Fruit fly (Drosophila melanogaster) whole organism, embryonic: ENCODE data around the gene CG8281.

Source experiments
- Ada2b ChIP-seq: fragments of 200-800 bp; sonication (Bioruptor generic); IDR thresholded peaks from 2 replicates; pipeline ENCODE4 v1.3.6; 2022; ENCODE audit warnings: missing biosample characterization, missing genetic modification characterization
- Bgb ChIP-seq: fragments of 200-800 bp; sonication (Bioruptor generic); IDR thresholded peaks from 2 replicates; pipeline ENCODE4 v1.3.6; 2022; ENCODE audit warnings: missing biosample characterization, missing genetic modification characterization; ENCODE audit not compliant: partially characterized antibody
- CG10321 ChIP-seq: fragments of 200-800 bp; sonication (Bioruptor generic); IDR thresholded peaks from 2 replicates; pipeline ENCODE4 v1.3.6; 2022; ENCODE audit warnings: missing biosample characterization, missing genetic modification characterization
- CG10979 ChIP-seq: fragments of 200-800 bp; sonication (Bioruptor generic); optimal IDR thresholded peaks from 2 replicates; lab custom pipeline; 2018; ENCODE audit warnings: missing biosample characterization, mild to moderate bottlenecking, missing genetic modification characterization, moderate library complexity
- CG11456 ChIP-seq: fragments of 200-800 bp; sonication (Bioruptor generic); IDR thresholded peaks from 3 replicates; pipeline ENCODE4 v1.3.6; 2022; ENCODE audit warnings: missing biosample characterization, missing genetic modification characterization
- CG12155 ChIP-seq: fragments of 200-800 bp; sonication (Bioruptor generic); optimal IDR thresholded peaks from 3 replicates; lab custom pipeline; 2016; ENCODE audit warnings: missing biosample characterization, missing genetic modification characterization
- CG13424 ChIP-seq: fragments of 200-800 bp; sonication (Bioruptor generic); optimal IDR thresholded peaks from 2 replicates; lab custom pipeline; 2019; ENCODE audit warnings: missing biosample characterization, mild to moderate bottlenecking, missing genetic modification characterization, moderate library complexity
- CG13894 ChIP-seq: fragments of 200-800 bp; sonication (Bioruptor generic); optimal IDR thresholded peaks from 3 replicates; lab custom pipeline; 2018; ENCODE audit warnings: missing biosample characterization, mild to moderate bottlenecking, missing genetic modification characterization, moderate library complexity
- CG1602 ChIP-seq: fragments of 200-800 bp; sonication (Bioruptor generic); optimal IDR thresholded peaks from 3 replicates; lab custom pipeline; 2016; ENCODE audit warnings: missing biosample characterization, missing genetic modification characterization
- CG2202 ChIP-seq: fragments of 200-800 bp; sonication (Bioruptor generic); optimal IDR thresholded peaks from 2 replicates; lab custom pipeline; 2018; ENCODE audit warnings: missing biosample characterization, mild to moderate bottlenecking, missing genetic modification characterization
- CG2712 ChIP-seq: fragments of 200-800 bp; optimal IDR thresholded peaks from 3 replicates; lab custom pipeline; 2019; ENCODE audit warnings: missing biosample characterization, mild to moderate bottlenecking, missing genetic modification characterization, moderate library complexity
- CG30403 ChIP-seq: fragments of 200-800 bp; sonication (Bioruptor generic); optimal IDR thresholded peaks from 3 replicates; lab custom pipeline; 2016; ENCODE audit warnings: missing biosample characterization, missing genetic modification characterization
- CG34422 ChIP-seq: fragments of 200-800 bp; sonication (Bioruptor generic); IDR thresholded peaks from 3 replicates; pipeline ENCODE4 v1.3.6; 2022; ENCODE audit warnings: missing biosample characterization, missing genetic modification characterization
- CG43689 ChIP-seq: fragments of 200-800 bp; sonication (Bioruptor generic); IDR thresholded peaks from 2 replicates; pipeline ENCODE4 v1.3.6; 2022; ENCODE audit warnings: missing biosample characterization, missing genetic modification characterization
- CG4404 ChIP-seq: fragments of 200-800 bp; sonication (Bioruptor generic); IDR thresholded peaks from 2 replicates; pipeline ENCODE4 v1.3.6; 2022; ENCODE audit warnings: missing biosample characterization, missing genetic modification characterization
- CG6175 ChIP-seq: fragments of 200-800 bp; sonication (Bioruptor generic); IDR thresholded peaks from 3 replicates; pipeline ENCODE4 v1.3.6; 2022; ENCODE audit warnings: missing biosample characterization, missing genetic modification characterization
- CG6813 ChIP-seq: fragments of 200-800 bp; sonication (Bioruptor generic); optimal IDR thresholded peaks from 2 replicates; lab custom pipeline; 2017; ENCODE audit warnings: missing biosample characterization, missing genetic modification characterization, mild to moderate bottlenecking, moderate library complexity, missing genetic modification reagents
- CG7556 ChIP-seq: fragments of 200-800 bp; sonication (Bioruptor generic); optimal IDR thresholded peaks from 2 replicates; lab custom pipeline; 2017; ENCODE audit warnings: missing biosample characterization, mild to moderate bottlenecking, missing genetic modification characterization
- CG8388 ChIP-seq: fragments of 200-800 bp; sonication (Bioruptor generic); optimal IDR thresholded peaks from 2 replicates; lab custom pipeline; 2019; ENCODE audit warnings: missing biosample characterization, mild to moderate bottlenecking, missing genetic modification characterization, moderate library complexity
- D19B ChIP-seq: fragments of 200-800 bp; sonication (Bioruptor generic); optimal IDR thresholded peaks from 2 replicates; lab custom pipeline; 2017; ENCODE audit warnings: missing biosample characterization, mild to moderate bottlenecking, missing genetic modification characterization
- Drgx ChIP-seq: fragments of 200-800 bp; sonication (Bioruptor generic); IDR thresholded peaks from 2 replicates; pipeline ENCODE4 v1.3.6; 2022; ENCODE audit warnings: missing biosample characterization, missing genetic modification characterization
- E2f1 ChIP-seq: fragments of 200-800 bp; sonication (Bioruptor generic); IDR thresholded peaks from 2 replicates; pipeline ENCODE4 v1.3.6; 2022; ENCODE audit warnings: missing biosample characterization, missing genetic modification characterization
- Ets65A ChIP-seq: fragments of 200-800 bp; sonication (Bioruptor generic); peaks from one replicate; lab custom pipeline; 2016; ENCODE audit warnings: missing biosample characterization, missing genetic modification characterization
- Neu2 ChIP-seq: fragments of 200-800 bp; sonication (Bioruptor generic); optimal IDR thresholded peaks from 3 replicates; lab custom pipeline; 2016; ENCODE audit warnings: missing biosample characterization, missing genetic modification characterization, borderline replicate concordance
- Nf-YC ChIP-seq: fragments of 200-800 bp; optimal IDR thresholded peaks from 3 replicates; lab custom pipeline; 2019; ENCODE audit warnings: missing biosample characterization, mild to moderate bottlenecking, missing genetic modification characterization, moderate library complexity
- PHDP ChIP-seq: fragments of 200-800 bp; sonication (Bioruptor generic); optimal IDR thresholded peaks from 3 replicates; lab custom pipeline; 2018; ENCODE audit warnings: missing biosample characterization, mild to moderate bottlenecking, missing genetic modification characterization, moderate library complexity
- Spps ChIP-seq: fragments of 200-800 bp; sonication (Bioruptor generic); optimal IDR thresholded peaks from 2 replicates; lab custom pipeline; 2018; ENCODE audit warnings: missing biosample characterization, mild to moderate bottlenecking, missing genetic modification characterization
- Sry-β ChIP-seq: fragments of 200-800 bp; sonication (Bioruptor generic); optimal IDR thresholded peaks from 2 replicates; lab custom pipeline; 2018; ENCODE audit warnings: missing biosample characterization, mild to moderate bottlenecking, missing genetic modification characterization, moderate library complexity
- Tbp ChIP-seq: fragments of >200 bp; optimal IDR thresholded peaks from 2 replicates; lab custom pipeline; 2018; ENCODE audit warnings: missing biosample characterization, missing genetic modification characterization
- Xrp1 ChIP-seq: fragments of 200-800 bp; sonication (Bioruptor generic); IDR thresholded peaks from 2 replicates; pipeline ENCODE4 v1.3.6; 2022; ENCODE audit warnings: missing biosample characterization, missing genetic modification characterization
- ab ChIP-seq: fragments of 200-800 bp; sonication (Bioruptor generic); optimal IDR thresholded peaks from 2 replicates; lab custom pipeline; 2016; ENCODE audit warnings: missing biosample characterization, missing genetic modification characterization
- abd-A ChIP-seq: fragments of 200-800 bp; sonication (Bioruptor generic); optimal IDR thresholded peaks from 3 replicates; lab custom pipeline; 2019; ENCODE audit warnings: missing biosample characterization, mild to moderate bottlenecking, missing genetic modification characterization, moderate library complexity
- bsh ChIP-seq, 2 experiments: fragments of 200-800 bp; sonication (Bioruptor generic); optimal IDR thresholded peaks; 2 replicates each; lab custom pipeline; 2017 to 2018; ENCODE audit warnings: mild to moderate bottlenecking in 2 of 2, missing biosample characterization in 2 of 2, missing genetic modification characterization in 2 of 2, moderate library complexity in 1 of 2
- chif ChIP-seq, 2 experiments: fragments of 200-800 bp; sonication (Bioruptor generic); optimal IDR thresholded peaks; 3 replicates each; lab custom pipeline; 2016; ENCODE audit warnings: missing biosample characterization in 2 of 2, missing genetic modification characterization in 2 of 2
- dimm ChIP-seq: fragments of 200-800 bp; sonication (Bioruptor generic); IDR thresholded peaks from 2 replicates; pipeline ENCODE4 v1.3.6; 2022; ENCODE audit warnings: missing biosample characterization, missing genetic modification characterization
- grau ChIP-seq: fragments of 200-800 bp; optimal IDR thresholded peaks from 3 replicates; lab custom pipeline; 2019; ENCODE audit warnings: missing biosample characterization, mild to moderate bottlenecking, missing genetic modification characterization, moderate library complexity
- gsb-n ChIP-seq: fragments of 200-800 bp; sonication (Bioruptor generic); optimal IDR thresholded peaks from 3 replicates; lab custom pipeline; 2018; ENCODE audit warnings: missing biosample characterization, mild to moderate bottlenecking, missing genetic modification characterization
- h ChIP-seq: fragments of >200 bp; optimal IDR thresholded peaks from 2 replicates; lab custom pipeline; 2017
- jumu ChIP-seq: fragments of 200-800 bp; sonication (Bioruptor generic); optimal IDR thresholded peaks from 3 replicates; lab custom pipeline; 2016; ENCODE audit warnings: missing biosample characterization, missing genetic modification characterization
- kah ChIP-seq: fragments of 200-800 bp; sonication (Bioruptor generic); optimal IDR thresholded peaks from 2 replicates; lab custom pipeline; 2018; ENCODE audit warnings: missing biosample characterization, mild to moderate bottlenecking, missing genetic modification characterization
- luna ChIP-seq: fragments of 200-800 bp; sonication (Bioruptor generic); optimal IDR thresholded peaks from 2 replicates; lab custom pipeline; 2016; ENCODE audit warnings: missing biosample characterization, missing genetic modification characterization
- mirr ChIP-seq: fragments of 200-800 bp; sonication (Bioruptor generic); optimal IDR thresholded peaks from 3 replicates; lab custom pipeline; 2018; ENCODE audit warnings: missing biosample characterization, mild to moderate bottlenecking, missing genetic modification characterization
- nau ChIP-seq: fragments of 200-800 bp; sonication (Bioruptor generic); optimal IDR thresholded peaks from 3 replicates; lab custom pipeline; 2017; ENCODE audit warnings: missing biosample characterization, mild to moderate bottlenecking, missing genetic modification characterization, missing genetic modification reagents
- oc ChIP-seq: fragments of 200-800 bp; sonication (Bioruptor generic); optimal IDR thresholded peaks from 2 replicates; lab custom pipeline; 2018; ENCODE audit warnings: missing biosample characterization, mild to moderate bottlenecking, missing genetic modification characterization, moderate library complexity
- pzg ChIP-seq: fragments of 200-800 bp; sonication (Bioruptor generic); optimal IDR thresholded peaks from 3 replicates; lab custom pipeline; 2018; ENCODE audit warnings: missing biosample characterization, mild to moderate bottlenecking, missing genetic modification characterization, moderate library complexity
- seq ChIP-seq: fragments of 200-800 bp; sonication (Bioruptor generic); IDR thresholded peaks from 2 replicates; pipeline ENCODE4 v1.3.6; 2022; ENCODE audit warnings: missing biosample characterization, missing genetic modification characterization
- so ChIP-seq: fragments of 200-800 bp; sonication (Bioruptor generic); IDR thresholded peaks from 3 replicates; pipeline ENCODE4 v1.3.6; 2022; ENCODE audit warnings: missing biosample characterization, missing genetic modification characterization
- unpg ChIP-seq: fragments of 200-800 bp; sonication (Bioruptor generic); optimal IDR thresholded peaks from 3 replicates; lab custom pipeline; 2018; ENCODE audit warnings: missing biosample characterization, mild to moderate bottlenecking, missing genetic modification characterization, moderate library complexity
- vvl ChIP-seq: fragments of 200-800 bp; sonication (Bioruptor generic); IDR thresholded peaks from 2 replicates; pipeline ENCODE4 v1.3.6; 2022; ENCODE audit warnings: missing biosample characterization, missing genetic modification characterization
- wdn ChIP-seq: fragments of 200-800 bp; sonication (Bioruptor generic); IDR thresholded peaks from 2 replicates; pipeline ENCODE4 v1.3.6; 2022; ENCODE audit warnings: missing biosample characterization, missing genetic modification characterization
- wek ChIP-seq: fragments of 200-800 bp; sonication (Bioruptor generic); optimal IDR thresholded peaks from 3 replicates; lab custom pipeline; 2018; ENCODE audit warnings: missing biosample characterization, mild to moderate bottlenecking, missing genetic modification characterization, moderate library complexity

Gene CG8281

DNA sequence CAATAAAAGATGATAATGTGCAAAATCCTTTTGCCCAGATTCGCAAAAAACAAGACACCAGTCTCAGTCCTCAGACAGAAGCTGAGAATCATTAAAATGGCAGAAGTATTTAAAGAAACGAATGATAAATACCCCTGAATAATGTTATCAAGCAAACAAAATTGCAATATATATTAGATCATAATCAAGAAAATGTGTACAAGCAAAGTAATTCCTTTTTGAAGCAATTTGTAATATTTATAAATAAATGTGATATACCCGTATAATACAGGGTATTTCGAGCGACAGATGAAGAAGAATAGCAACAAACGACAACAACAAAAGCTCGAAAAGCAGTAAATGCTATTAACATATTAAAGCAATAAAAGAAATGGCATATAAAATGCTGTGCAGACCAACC lies 45.8 kb downstream of the CG8281 start (continued):
- TF ChIP-seq CG2712 (tag; lab: Kevin White, UChicago): peak; percentile 58
- TF ChIP-seq Xrp1 (GFP tag; lab: Robert Waterston, UW): peak; percentile 59
- TF ChIP-seq Ada2b (GFP tag; lab: Robert Waterston, UW): 0 out of 2 replicates have a peak, but pooled peaks have one; percentile 28
- TF ChIP-seq PHDP (tag; lab: Kevin White, UChicago): no peak
- no peak for TF ChIP-seq dimm (GFP tag; lab: Robert Waterston, UW)
- no peak for TF ChIP-seq CG6813
- TF ChIP-seq Tbp (GFP tag; lab: Kevin White, UChicago): no peak
- TF ChIP-seq wdn (GFP tag; lab: Robert Waterston, UW): no peak
- peak; percentile 23 for TF ChIP-seq gsb-n (tag; lab: Kevin White, UChicago)
- peak in 1 of 2 experiments; percentile 19 for TF ChIP-seq chif (GFP tag; optimal IDR thresholded peaks at IDR 0.05; lab: Kevin White, UChicago)
- no peak for TF ChIP-seq nau (GFP tag; lab: Kevin White, UChicago)
- peak; percentile 12 for TF ChIP-seq CG8388 (GFP tag; lab: Kevin White, UChicago)
- peak; percentile 39; the same call in 1 of the 2 replicates for TF ChIP-seq vvl (GFP tag; lab: Robert Waterston, UW)
- no peak for TF ChIP-seq kah
- no peak for TF ChIP-seq CG4404 (GFP tag; lab: Robert Waterston, UW)
- TF ChIP-seq bsh (GFP tag; optimal IDR thresholded peaks at IDR 0.05; lab: Kevin White, UChicago): peak in 1 of 2 experiments; percentile 49
- peak; percentile 13 for TF ChIP-seq CG7556 (GFP tag; lab: Kevin White, UChicago)
- TF ChIP-seq CG1602 (GFP tag; lab: Kevin White, UChicago): no peak
- TF ChIP-seq CG30403 (GFP tag; lab: Kevin White, UChicago): peak; percentile 30
- TF ChIP-seq pzg (GFP tag; lab: Kevin White, UChicago): no peak
- no peak for TF ChIP-seq E2f1 (GFP tag; lab: Robert Waterston, UW)
- no peak for TF ChIP-seq ab
- no peak for TF ChIP-seq CG43689
- TF ChIP-seq grau (tag; lab: Kevin White, UChicago): peak; percentile 20
- peak; percentile 49 for TF ChIP-seq D19B (GFP tag; lab: Kevin White, UChicago)
- TF ChIP-seq CG2202 (tag; lab: Kevin White, UChicago): no peak
- no peak for TF ChIP-seq Sry-β (GFP tag; lab: Kevin White, UChicago)
- TF ChIP-seq CG10979 (tag; lab: Kevin White, UChicago): peak; percentile 45
- TF ChIP-seq Neu2 (GFP tag; lab: Kevin White, UChicago): no peak
- TF ChIP-seq CG13424 (tag; lab: Kevin White, UChicago): peak; percentile 8
- TF ChIP-seq CG34422 (GFP tag; lab: Robert Waterston, UW): no peak
- no peak for TF ChIP-seq Spps (tag; lab: Kevin White, UChicago)

DNA sequence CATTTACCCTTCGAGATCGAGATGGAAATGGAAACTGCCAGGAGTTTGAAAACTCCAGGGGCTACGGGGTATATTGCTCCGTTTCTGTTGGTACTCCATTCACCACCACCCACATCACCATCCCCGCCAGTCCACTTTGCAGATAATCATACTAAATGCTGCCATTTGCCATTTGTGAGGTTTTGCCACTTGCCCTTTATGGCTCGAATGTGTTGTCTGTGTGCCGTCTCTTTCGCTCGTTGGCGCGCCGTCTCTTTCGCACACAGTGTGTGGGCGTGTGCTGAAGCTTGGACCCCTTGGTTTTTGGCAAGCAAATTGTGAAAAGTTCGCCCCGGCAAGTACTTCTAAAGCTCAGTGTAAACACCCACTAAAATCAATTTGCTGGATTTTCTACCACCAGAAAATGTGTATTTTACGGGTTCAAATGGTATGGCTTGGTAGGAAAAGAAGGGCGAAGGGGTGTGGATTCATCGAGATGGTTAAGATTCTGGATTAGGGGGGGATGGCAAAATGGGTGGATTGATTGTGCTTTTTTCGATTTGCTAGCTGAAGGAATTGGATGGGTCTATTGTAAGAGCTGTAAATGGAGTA lies 46.4 kb downstream of the CG8281 start:
- no peak for TF ChIP-seq h (lab: Kevin White, UChicago)
- TF ChIP-seq CG12155 (GFP tag; lab: Kevin White, UChicago): no peak
- TF ChIP-seq seq (GFP tag; lab: Robert Waterston, UW): peak; percentile 71; the same call in 1 of the 2 replicates
- TF ChIP-seq Bgb: no peak
- no peak for TF ChIP-seq jumu (GFP tag; lab: Kevin White, UChicago)
- TF ChIP-seq CG13894: peak; percentile 23
- no peak for TF ChIP-seq so (GFP tag; lab: Robert Waterston, UW)
- peak; percentile 12 for TF ChIP-seq mirr (GFP tag; lab: Kevin White, UChicago)
- TF ChIP-seq Drgx (GFP tag; lab: Robert Waterston, UW): no peak
- 0 out of 3 replicates have a peak, but pooled peaks have one; percentile 28 for TF ChIP-seq CG6175
- TF ChIP-seq luna (GFP tag; lab: Kevin White, UChicago): no peak
- 0 out of 3 replicates have a peak, but pooled peaks have one; percentile 34 for TF ChIP-seq CG11456
- peak; percentile 61 for TF ChIP-seq Ets65A
- TF ChIP-seq wek (GFP tag; lab: Kevin White, UChicago): no peak
- TF ChIP-seq Nf-YC (tag; lab: Kevin White, UChicago): peak; percentile 95
- TF ChIP-seq CG4404 (GFP tag; lab: Robert Waterston, UW): no peak
- no peak for TF ChIP-seq unpg (GFP tag; lab: Kevin White, UChicago)
- TF ChIP-seq abd-A (tag; lab: Kevin White, UChicago): peak; percentile 98
- TF ChIP-seq oc: peak; percentile 8
- TF ChIP-seq CG10321: peak; percentile 74
